Worm (Caenorhabditis elegans) whole organism, young adult: Measurements from ENCODE around the gene msp-33.

ENCODE experiments used
- B0336.3 ChIP-seq: fragments of 200-800 bp; sonication (Bioruptor generic); IDR thresholded peaks from 2 replicates; pipeline ENCODE4 v1.3.6; 2022; ENCODE audit warnings: missing genetic modification characterization, missing compliant biosample characterization
- F55B11.4 ChIP-seq: sonication (generic microtip); optimal IDR thresholded peaks from 2 replicates; lab custom pipeline; 2016; ENCODE audit warnings: missing compliant biosample characterization, missing genetic modification characterization, borderline replicate concordance; ENCODE audit not compliant: insufficient read depth
- F57A8.1 ChIP-seq: fragments of 200-800 bp; sonication (Bioruptor generic); optimal IDR thresholded peaks from 2 replicates; lab custom pipeline; 2018; ENCODE audit warnings: mild to moderate bottlenecking, missing genetic modification characterization, moderate library complexity, missing compliant biosample characterization
- bed-2 ChIP-seq: fragments of 200-800 bp; sonication (Bioruptor generic); IDR thresholded peaks from 2 replicates; pipeline ENCODE4 v1.3.6; 2022; ENCODE audit warnings: missing genetic modification reagents, missing genetic modification characterization, missing compliant biosample characterization
- dox-1 ChIP-seq: fragments of 200-800 bp; sonication (Bioruptor generic); IDR thresholded peaks from 2 replicates; pipeline ENCODE4 v1.3.6; 2022; ENCODE audit warnings: missing genetic modification reagents, missing genetic modification characterization, missing compliant biosample characterization
- egl-18 ChIP-seq: fragments of 200-800 bp; sonication (Bioruptor generic); IDR thresholded peaks from 2 replicates; pipeline ENCODE4 v1.3.6; 2022; ENCODE audit warnings: missing genetic modification reagents, missing genetic modification characterization, missing compliant biosample characterization
- lsy-27 ChIP-seq: sonication (generic microtip); optimal IDR thresholded peaks from 2 replicates; lab custom pipeline; 2017; ENCODE audit warnings: missing genetic modification characterization, mild to moderate bottlenecking, missing compliant biosample characterization, antibody characterized with exemption, missing genotype, borderline replicate concordance; ENCODE audit not compliant: insufficient read depth
- mes-4 ChIP-seq: sonication (generic microtip); optimal IDR thresholded peaks from 2 replicates; lab custom pipeline; 2016; ENCODE audit warnings: missing genotype, missing genetic modification characterization, missing compliant biosample characterization
- unc-130 ChIP-seq: sonication (generic microtip); optimal IDR thresholded peaks from 2 replicates; lab custom pipeline; 2016; ENCODE audit warnings: missing genetic modification reagents, missing genetic modification characterization, missing compliant biosample characterization
- unc-62 ChIP-seq: fragments of 150-350 bp; optimal IDR thresholded peaks from 2 replicates; lab custom pipeline; 2014; ENCODE audit warnings: missing biosample characterization, missing genetic modification reagents, missing genetic modification characterization

ce11 chrII:4867476-4867875 is 25.0 kb downstream of the msp-33 start, which contains the start of gene col-17:
- no peak for TF ChIP-seq F55B11.4 (tag; lab: Kevin White, UChicago)
- TF ChIP-seq lsy-27 (tag; lab: Kevin White, UChicago), result no peak
- TF ChIP-seq mes-4 (tag; lab: Kevin White, UChicago), result no peak
- TF ChIP-seq unc-130, result no peak
- TF ChIP-seq B0336.3 (GFP tag; lab: Robert Waterston, UW), result no peak
- no peak for TF ChIP-seq egl-18 (GFP tag; lab: Robert Waterston, UW)
- no peak for TF ChIP-seq F57A8.1 (GFP tag; lab: Kevin White, UChicago)
- TF ChIP-seq bed-2 (GFP tag; lab: Robert Waterston, UW), result no peak
- no peak for TF ChIP-seq dox-1 (GFP tag; lab: Robert Waterston, UW)
- TF ChIP-seq unc-62 (GFP tag; lab: Kevin White, UChicago), result no peak
